Worm (Caenorhabditis elegans): Measurements from ENCODE around the gene srh-45.

Gene srh-45

DNA sequence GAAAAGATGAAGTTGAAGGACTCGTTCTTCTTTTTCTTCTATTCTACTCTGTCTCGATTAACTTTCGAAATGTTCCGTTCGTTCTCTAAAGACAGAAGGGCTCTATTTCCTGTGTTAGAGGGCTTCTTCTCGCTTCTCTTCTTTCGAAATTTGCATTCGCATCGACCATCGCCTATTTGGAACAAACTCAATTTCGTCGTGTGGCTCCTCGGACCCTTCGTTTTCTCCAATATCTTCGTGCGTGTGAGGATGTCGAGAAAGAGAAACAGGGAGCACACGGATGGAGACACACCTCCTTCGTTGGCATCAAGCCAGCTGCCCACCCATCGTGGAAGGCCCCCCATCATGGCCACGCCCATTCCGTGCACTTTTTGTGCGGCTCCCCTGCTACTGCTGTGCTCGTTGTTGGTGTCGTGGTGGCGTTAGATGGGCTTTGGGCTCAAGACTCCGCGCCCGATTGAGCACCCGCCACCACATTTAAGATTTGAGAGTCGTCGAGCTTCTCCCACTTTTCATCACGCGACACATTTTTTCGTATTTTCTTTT, 36.4 kb upstream of the srh-45 start (continued):
- no peak for TF ChIP-seq ceh-91 (GFP tag; IDR thresholded peaks at IDR 0.05)
- TF ChIP-seq F33H1.4 (GFP tag; IDR thresholded peaks at IDR 0.05), result no peak
- TF ChIP-seq ekl-4 (GFP tag; IDR thresholded peaks at IDR 0.05), result 0 out of 2 replicates have a peak, but pooled peaks have one; percentile 21
- no peak for TF ChIP-seq mel-28 (tag; optimal IDR thresholded peaks at IDR 0.05; ENCODE audit: borderline replicate concordance)
- TF ChIP-seq tbp1 (GFP tag; optimal IDR thresholded peaks at IDR 0.05), result no peak
- no peak for TF ChIP-seq F57A8.1 (GFP tag; optimal IDR thresholded peaks at IDR 0.05)
- TF ChIP-seq F22D6.2 (tag; optimal IDR thresholded peaks at IDR 0.05), result no peak
- TF ChIP-seq egrh-3 (GFP tag; IDR thresholded peaks at IDR 0.05), result peak; percentile 45; the same call in 1 of the 2 replicates
- TF ChIP-seq nfyb-1 (GFP tag; IDR thresholded peaks at IDR 0.05), result 0 out of 2 replicates have a peak, but pooled peaks have one; percentile 38

DNA sequence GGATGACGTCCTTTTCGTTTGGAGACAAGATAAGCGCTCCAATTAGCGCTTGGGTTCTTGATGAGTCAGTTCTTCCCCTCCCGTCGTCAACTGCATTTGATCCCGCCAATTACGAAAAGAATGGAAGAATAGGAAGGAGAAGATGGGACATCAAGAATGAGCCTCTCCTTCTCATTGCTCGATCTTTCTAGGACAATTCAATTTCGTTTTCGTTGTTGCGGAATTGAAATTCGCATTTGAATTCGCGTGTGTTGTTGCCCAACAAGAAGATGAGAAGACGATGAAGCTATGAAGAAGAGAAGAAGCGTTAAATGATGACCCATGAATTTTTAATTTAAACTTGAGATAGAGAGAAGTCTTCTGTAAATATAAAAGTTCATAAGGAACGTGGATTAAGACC, 32.1 kb upstream of the srh-45 start:
- TF ChIP-seq dox-1 (GFP tag; IDR thresholded peaks at IDR 0.05) (no peak), ama-1 (optimal IDR thresholded peaks at IDR 0.05) (no peak), ama-1 (GFP tag; optimal IDR thresholded peaks at IDR 0.05) (no peak), xnd-1 (tag; optimal IDR thresholded peaks at IDR 0.05) (no peak), die-1 (tag; optimal IDR thresholded peaks at IDR 0.05) (no peak)

DNA sequence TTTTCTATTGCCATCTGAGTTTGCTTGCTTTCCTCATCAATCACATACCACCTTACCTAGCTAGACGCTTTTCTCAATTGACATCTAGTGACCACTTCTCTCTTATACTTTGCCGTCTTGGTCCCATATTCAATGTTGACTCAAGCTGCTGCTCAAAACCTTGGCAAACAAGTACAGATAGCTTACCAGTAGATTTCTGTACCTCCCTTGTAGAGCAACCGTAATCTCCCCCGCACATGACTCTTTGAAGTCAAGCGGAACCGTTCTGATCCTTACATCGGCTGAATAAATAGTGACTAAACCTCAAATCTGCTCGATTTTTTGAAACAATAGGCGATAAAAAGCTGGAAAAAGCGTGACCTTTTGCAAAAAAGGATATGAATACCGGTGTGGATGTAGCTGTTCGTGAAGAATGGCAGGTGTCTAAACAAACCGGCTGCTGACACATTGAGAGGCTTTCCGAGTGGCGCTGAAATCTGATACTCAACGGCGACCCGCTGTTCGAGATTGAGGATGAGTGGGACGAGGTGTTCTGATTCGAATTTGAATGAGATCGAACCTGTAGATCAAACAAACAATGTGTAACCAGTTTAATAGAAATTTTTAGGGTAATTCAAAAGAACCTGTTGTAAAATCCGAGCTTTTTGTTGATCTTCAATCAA, 31.1 kb upstream of the srh-45 start:
- TF ChIP-seq dox-1 (GFP tag; IDR thresholded peaks at IDR 0.05) (no peak), tlf-1 (GFP tag; optimal IDR thresholded peaks at IDR 0.05) (no peak), madf-6 (GFP tag; IDR thresholded peaks at IDR 0.05) (no peak), nfya-1 (tag; optimal IDR thresholded peaks at IDR 0.05; ENCODE audit: borderline replicate concordance, insufficient read depth) (no peak), B0336.3 (GFP tag; IDR thresholded peaks at IDR 0.05) (no peak), F52B5.7 (tag; optimal IDR thresholded peaks at IDR 0.05) (no peak), lin-40 (tag; optimal IDR thresholded peaks at IDR 0.05) (no peak), lin-35 (GFP tag; optimal IDR thresholded peaks at IDR 0.05) (no peak), bed-1 (GFP tag; IDR thresholded peaks at IDR 0.05) (no peak), C06A6.2 (GFP tag; conservative IDR thresholded peaks at IDR 0.05) (no peak), F55B11.4 (tag; optimal IDR thresholded peaks at IDR 0.05; ENCODE audit: borderline replicate concordance, insufficient read depth) (no peak), zim-3 (tag; optimal IDR thresholded peaks at IDR 0.05) (no peak), xnd-1 (tag; optimal IDR thresholded peaks at IDR 0.05) (no peak)

DNA sequence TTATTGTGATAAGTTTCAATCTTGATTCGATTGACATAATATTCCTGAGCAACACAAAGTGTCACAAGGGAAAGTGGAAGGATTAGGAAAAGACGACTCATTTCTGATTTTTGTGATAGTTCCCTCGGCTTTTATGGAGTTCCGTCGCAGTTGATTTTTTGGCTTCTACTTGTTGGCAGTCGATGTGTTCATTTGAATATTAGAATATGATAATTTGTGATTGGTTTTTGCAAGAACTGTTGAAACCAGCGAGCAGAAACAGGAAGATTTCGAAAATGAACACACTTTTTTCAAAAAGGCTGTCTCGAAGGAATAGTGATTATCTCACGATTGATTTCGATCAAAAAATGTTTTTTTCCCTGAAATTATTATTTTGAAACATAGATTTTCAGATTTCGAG, 29.4 kb upstream of the srh-45 start, which contains the start of gene T02E9.6:
TSS of gene T02E9.6 (minus strand) at position 101 of the 400 bp plus-strand sequence.
- TF ChIP-seq ztf-22 (GFP tag; optimal IDR thresholded peaks at IDR 0.05) (no peak), ztf-26 (tag; optimal IDR thresholded peaks at IDR 0.05) (no peak), die-1 (tag; optimal IDR thresholded peaks at IDR 0.05) (no peak), T26A5.8 (tag; optimal IDR thresholded peaks at IDR 0.05) (no peak), atf-7 (tag; optimal IDR thresholded peaks at IDR 0.05) (no peak), ama-1 (optimal IDR thresholded peaks at IDR 0.05) (no peak), ama-1 (GFP tag; optimal IDR thresholded peaks at IDR 0.05) (no peak), ZK185.1 (tag; optimal IDR thresholded peaks at IDR 0.05; ENCODE audit: poor library complexity, severe bottlenecking) (no peak), hlh-12 (tag; optimal IDR thresholded peaks at IDR 0.05) (no peak), mel-28 (tag; optimal IDR thresholded peaks at IDR 0.05; ENCODE audit: borderline replicate concordance) (no peak), let-526 (GFP tag; IDR thresholded peaks at IDR 0.05) (no peak)
